Worm (Caenorhabditis elegans): ENCODE results near the gene Y53F4B.27.

DNA sequence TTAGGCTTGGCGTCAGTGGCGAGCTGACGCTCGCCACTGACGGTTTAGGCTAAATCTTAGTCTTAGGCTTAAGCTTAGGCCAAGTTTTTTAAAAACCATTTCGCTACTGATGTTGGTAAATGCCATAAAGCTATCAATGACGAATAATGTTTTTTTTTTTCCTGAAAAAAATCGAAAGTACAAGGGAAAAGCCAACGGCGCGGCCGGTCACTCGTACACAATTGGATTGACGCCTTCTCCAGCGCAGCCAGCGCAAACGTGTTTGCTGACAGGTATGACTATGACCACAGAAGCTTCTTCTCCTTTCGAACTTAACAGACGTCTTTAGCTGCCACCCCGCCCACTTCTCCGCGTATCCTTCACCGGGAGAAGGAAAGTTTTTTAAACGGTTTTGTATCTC is at the start of gene Y53F4B.27:
- TF ChIP-seq lin-39 (tag; optimal IDR thresholded peaks at IDR 0.05), result no peak
- no peak for TF ChIP-seq unc-39 (tag; optimal IDR thresholded peaks at IDR 0.05)
- TF ChIP-seq lin-13 (GFP tag; optimal IDR thresholded peaks at IDR 0.05), result no peak
- TF ChIP-seq nhr-6 (tag; optimal IDR thresholded peaks at IDR 0.05), result no peak
- TF ChIP-seq nhr-77 (tag; optimal IDR thresholded peaks at IDR 0.05), result no peak

All from whole organism, L2 larva.